Fruit fly (Drosophila melanogaster): ENCODE results near the gene CG14551.

The CG14551 gene

DNA sequence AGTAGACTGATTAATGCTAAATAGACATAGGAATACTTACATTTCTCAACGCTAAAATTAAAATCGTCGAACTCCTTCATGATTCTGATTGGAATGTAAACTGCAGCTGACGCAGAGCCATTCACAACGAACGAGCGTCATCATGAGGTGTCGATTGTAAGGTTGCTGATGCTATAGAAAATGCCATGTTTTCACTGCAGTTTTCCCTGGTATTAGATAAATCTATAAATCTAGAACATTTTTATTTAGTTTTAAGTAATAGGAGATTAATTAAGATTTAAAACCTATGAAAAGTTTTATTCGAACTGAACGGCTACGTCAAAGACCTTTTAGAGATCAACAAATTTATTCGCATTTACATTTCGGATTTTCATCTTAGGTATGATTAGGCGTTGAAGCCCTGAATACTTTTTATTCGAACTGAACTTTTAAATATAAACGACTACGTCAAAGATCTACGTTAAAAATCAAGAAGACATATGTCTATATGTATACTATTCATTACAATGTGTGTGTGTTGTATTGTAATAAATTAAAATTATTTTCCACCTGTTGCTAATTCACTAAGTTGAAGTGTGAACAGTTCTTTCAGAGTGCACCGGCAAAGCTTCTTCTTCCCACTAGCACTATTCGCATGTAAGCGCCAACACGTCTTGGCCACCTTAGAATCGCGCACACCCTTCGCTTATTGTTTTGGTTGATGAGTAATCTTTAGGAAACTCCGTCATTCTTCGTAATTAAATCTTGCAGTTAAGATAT, 10.5 kb downstream of the CG14551 start, which contains the start of the genes Exo84 and Vps2 (continued):
- peak; percentile 39 for TF ChIP-seq CG18619 (GFP tag; optimal IDR thresholded peaks at IDR 0.05)
- no peak for TF ChIP-seq ken (GFP tag; IDR thresholded peaks at IDR 0.05)
- TF ChIP-seq inv (GFP tag; IDR thresholded peaks at IDR 0.05; ENCODE audit: partially characterized antibody), result no peak
- no peak for TF ChIP-seq CG4707 (GFP tag; optimal IDR thresholded peaks at IDR 0.05)
- peak; percentile 63 for TF ChIP-seq CG10543 (GFP tag; optimal IDR thresholded peaks at IDR 0.05)
- TF ChIP-seq chinmo (GFP tag; IDR thresholded peaks at IDR 0.05; ENCODE audit: partially characterized antibody), result peak; percentile 66; the same call in 1 of the 4 replicates

dm6 chr3R:26042131-26042885, 20.5 kb downstream of the CG14551 start:
- TF ChIP-seq CG13123 (GFP tag; optimal IDR thresholded peaks at IDR 0.05) (peak; percentile 95), tap (tag; optimal IDR thresholded peaks at IDR 0.05) (peak; percentile 85), CG5180 (GFP tag; optimal IDR thresholded peaks at IDR 0.05) (peak; percentile 76), al (GFP tag; IDR thresholded peaks at IDR 0.05) (peak; percentile 94), Hr39 (optimal IDR thresholded peaks at IDR 0.05) (no peak), CG16779 (GFP tag; IDR thresholded peaks at IDR 0.05) (peak; percentile 91), CG8765 (GFP tag; IDR thresholded peaks at IDR 0.05) (peak; percentile 94), CG9932 (GFP tag; IDR thresholded peaks at IDR 0.05) (peak; percentile 96), nerfin-2 (GFP tag; IDR thresholded peaks at IDR 0.05; ENCODE audit: partially characterized antibody) (no peak), az2 (GFP tag; optimal IDR thresholded peaks at IDR 0.05) (peak; percentile 97), Sox100B (GFP tag; optimal IDR thresholded peaks at IDR 0.05) (peak; percentile 90), CG11398 (GFP tag; optimal IDR thresholded peaks at IDR 0.05) (peak; percentile 97), D19B (GFP tag; optimal IDR thresholded peaks at IDR 0.05) (peak; percentile 88), CG13894 (tag; optimal IDR thresholded peaks at IDR 0.05) (no peak), Trl (optimal IDR thresholded peaks at IDR 0.05) (peak in 1 of 2 experiments; percentile 76), Trl (GFP tag; optimal IDR thresholded peaks at IDR 0.05) (peak; percentile 98), Hsf (GFP tag; optimal IDR thresholded peaks at IDR 0.05) (peak; percentile 97), vfl (GFP tag; optimal IDR thresholded peaks at IDR 0.05) (peak; percentile 94), Xrp1 (GFP tag; IDR thresholded peaks at IDR 0.05) (peak; percentile 98), CG10431 (GFP tag; optimal IDR thresholded peaks at IDR 0.05) (peak; percentile 77), NK7.1 (GFP tag; optimal IDR thresholded peaks at IDR 0.05) (peak; percentile 95), Dfd (GFP tag; optimal IDR thresholded peaks at IDR 0.05) (peak in 1 of 2 experiments; percentile 13), gsb (GFP tag; IDR thresholded peaks at IDR 0.05) (peak; percentile 91), chn (GFP tag; optimal IDR thresholded peaks at IDR 0.05) (peak; percentile 98), Dad (GFP tag; optimal IDR thresholded peaks at IDR 0.05) (peak; percentile 96), H2.0 (GFP tag; IDR thresholded peaks at IDR 0.05) (peak; percentile 98), CG11093 (GFP tag; IDR thresholded peaks at IDR 0.05) (peak; percentile 94), zen2 (GFP tag; IDR thresholded peaks at IDR 0.05; ENCODE audit: partially characterized antibody) (no peak), esg (GFP tag; conservative IDR thresholded peaks at IDR 0.05) (peak; percentile 97), Hr51 (GFP tag; optimal IDR thresholded peaks at IDR 0.05) (peak; percentile 94 to 95), lbe (GFP tag; optimal IDR thresholded peaks at IDR 0.05) (peak; percentile 92), ab (GFP tag; optimal IDR thresholded peaks at IDR 0.05) (peak; percentile 98), chif (GFP tag; optimal IDR thresholded peaks at IDR 0.05) (peak; percentile 96 to 97), jigr1 (GFP tag; IDR thresholded peaks at IDR 0.05) (peak; percentile 91), CG11560 (tag; IDR thresholded peaks at IDR 0.05) (peak; percentile 89), CG17802 (tag; optimal IDR thresholded peaks at IDR 0.05) (peak; percentile 89), Deaf1 (tag; optimal IDR thresholded peaks at IDR 0.05) (peak; percentile 70), pho (GFP tag; optimal IDR thresholded peaks at IDR 0.05) (peak; percentile 97), CG17568 (GFP tag; optimal IDR thresholded peaks at IDR 0.05) (peak; percentile 93), croc (GFP tag; conservative IDR thresholded peaks at IDR 0.05) (peak; percentile 87), Dp (GFP tag; optimal IDR thresholded peaks at IDR 0.05) (peak; percentile 8)

All from whole organism, embryonic.